Worm (Caenorhabditis elegans) whole organism, L2 larva: ENCODE data around the gene Y49F6B.19.
A peak's percentile ranks its signal among the peaks of the same experiment; 100 is the strongest.

Source experiments
- C34F6.9 ChIP-seq: fragments of 150-350 bp; optimal IDR thresholded peaks from 2 replicates; lab custom pipeline; 2014; ENCODE audit warnings: missing biosample characterization, missing genetic modification characterization
- F13H6.1 ChIP-seq: sonication (generic microtip); optimal IDR thresholded peaks from 2 replicates; lab custom pipeline; 2016; ENCODE audit warnings: missing genetic modification characterization, missing compliant biosample characterization
- R02D3.7 ChIP-seq: fragments of 150-350 bp; optimal IDR thresholded peaks from 2 replicates; lab custom pipeline; 2014; ENCODE audit warnings: missing biosample characterization, missing genetic modification characterization
- Y55F3AM.14 ChIP-seq: fragments of 200-800 bp; sonication (Bioruptor generic); optimal IDR thresholded peaks from 2 replicates; lab custom pipeline; 2018; ENCODE audit warnings: mild to moderate bottlenecking, missing genetic modification characterization, missing compliant biosample characterization
- ZK546.5 ChIP-seq: sonication (generic microtip); optimal IDR thresholded peaks from 2 replicates; lab custom pipeline; 2017; ENCODE audit warnings: missing biosample characterization, missing genetic modification characterization
- alr-1 ChIP-seq: fragments of 150-350 bp; optimal IDR thresholded peaks from 2 replicates; lab custom pipeline; 2014; ENCODE audit warnings: missing biosample characterization, missing genetic modification characterization
- aly-2 ChIP-seq: fragments of 150-350 bp; optimal IDR thresholded peaks from 2 replicates; lab custom pipeline; 2014; ENCODE audit warnings: missing biosample characterization, missing genetic modification characterization
- ama-1 ChIP-seq: fragments of 150-350 bp; optimal IDR thresholded peaks from 2 replicates; lab custom pipeline; 2018; ENCODE audit warnings: inconsistent platforms
- blmp-1 ChIP-seq: sonication (generic microtip); optimal IDR thresholded peaks from 2 replicates; lab custom pipeline; 2017; ENCODE audit warnings: missing genetic modification characterization, mild to moderate bottlenecking, missing compliant biosample characterization, antibody characterized with exemption, moderate library complexity; ENCODE audit not compliant: insufficient read depth
- ceh-16 ChIP-seq: fragments of 150-350 bp; optimal IDR thresholded peaks from 2 replicates; lab custom pipeline; 2014; ENCODE audit warnings: missing biosample characterization, missing genetic modification characterization
- ceh-82 ChIP-seq: fragments of 150-350 bp; optimal IDR thresholded peaks from 2 replicates; lab custom pipeline; 2014; ENCODE audit warnings: missing biosample characterization, missing genetic modification characterization
- crh-2 ChIP-seq: sonication (generic microtip); optimal IDR thresholded peaks from 2 replicates; lab custom pipeline; 2017; ENCODE audit warnings: missing biosample characterization, missing genetic modification characterization
- dmd-4 ChIP-seq: sonication (generic microtip); optimal IDR thresholded peaks from 2 replicates; lab custom pipeline; 2017; ENCODE audit warnings: missing biosample characterization, missing genetic modification characterization
- egl-27 ChIP-seq: sonication (generic microtip); optimal IDR thresholded peaks from 3 replicates; lab custom pipeline; 2017; ENCODE audit warnings: missing biosample characterization, missing genetic modification reagents, missing genetic modification characterization
- elt-1 ChIP-seq: fragments of 150-350 bp; optimal IDR thresholded peaks from 2 replicates; lab custom pipeline; 2014; ENCODE audit warnings: missing biosample characterization, missing genetic modification characterization
- elt-3 ChIP-seq: sonication (generic microtip); optimal IDR thresholded peaks from 2 replicates; lab custom pipeline; 2017; ENCODE audit warnings: missing biosample characterization, missing genetic modification characterization
- fos-1 ChIP-seq: fragments of 150-350 bp; optimal IDR thresholded peaks from 2 replicates; lab custom pipeline; 2014; ENCODE audit warnings: missing biosample characterization, missing genetic modification characterization
- gmeb-1 ChIP-seq: fragments of 150-350 bp; optimal IDR thresholded peaks from 2 replicates; lab custom pipeline; 2014; ENCODE audit warnings: missing biosample characterization, missing genetic modification characterization
- lin-11 ChIP-seq: fragments of 150-350 bp; sonication (generic microtip); optimal IDR thresholded peaks from 2 replicates; lab custom pipeline; 2014; ENCODE audit warnings: missing biosample characterization, missing genetic modification characterization, inconsistent platforms, mixed read lengths
- lin-13 ChIP-seq: fragments of 150-350 bp; optimal IDR thresholded peaks from 2 replicates; lab custom pipeline; 2014; ENCODE audit warnings: missing biosample characterization, missing genetic modification reagents, missing genetic modification characterization
- lin-39 ChIP-seq: fragments of 150-350 bp; optimal IDR thresholded peaks from 2 replicates; lab custom pipeline; 2014; ENCODE audit warnings: missing biosample characterization, missing genetic modification reagents, missing genetic modification characterization
- lsy-2 ChIP-seq, 2 experiments: fragments of 150-350 bp in 1 of 2; sonication (generic microtip) in 1 of 2; optimal IDR thresholded peaks; 2 replicates each; lab custom pipeline; 2014 to 2017; ENCODE audit warnings: missing biosample characterization in 2 of 2, missing genetic modification characterization in 2 of 2
- mab-5 ChIP-seq: fragments of 150-350 bp; optimal IDR thresholded peaks from 2 replicates; lab custom pipeline; 2014; ENCODE audit warnings: missing biosample characterization, missing genetic modification characterization
- mbf-1 ChIP-seq: sonication (generic microtip); optimal IDR thresholded peaks from 2 replicates; lab custom pipeline; 2017; ENCODE audit warnings: missing biosample characterization, missing genetic modification characterization
- mdl-1 ChIP-seq, 2 experiments: fragments of 150-350 bp in 1 of 2; sonication (generic microtip) in 1 of 2; optimal IDR thresholded peaks; 2 replicates each; lab custom pipeline; 2017; ENCODE audit warnings: missing biosample characterization in 2 of 2, missing genetic modification characterization in 2 of 2
- nhr-10 ChIP-seq: sonication (generic microtip); optimal IDR thresholded peaks from 2 replicates; lab custom pipeline; 2017; ENCODE audit warnings: missing biosample characterization, missing genetic modification characterization
- nhr-11 ChIP-seq: fragments of 150-350 bp; optimal IDR thresholded peaks from 2 replicates; lab custom pipeline; 2014; ENCODE audit warnings: missing biosample characterization, missing genetic modification characterization
- nhr-12 ChIP-seq: fragments of 150-350 bp; optimal IDR thresholded peaks from 2 replicates; lab custom pipeline; 2014; ENCODE audit warnings: missing biosample characterization, missing genetic modification characterization
- nhr-129 ChIP-seq: fragments of 150-350 bp; optimal IDR thresholded peaks from 2 replicates; lab custom pipeline; 2014; ENCODE audit warnings: missing biosample characterization, missing genetic modification characterization
- nhr-21 ChIP-seq: fragments of 150-350 bp; optimal IDR thresholded peaks from 2 replicates; lab custom pipeline; 2014; ENCODE audit warnings: missing biosample characterization, missing genetic modification characterization
- nhr-23 ChIP-seq: fragments of 150-350 bp; optimal IDR thresholded peaks from 2 replicates; lab custom pipeline; 2014; ENCODE audit warnings: missing biosample characterization, missing genetic modification reagents, missing genetic modification characterization
- nhr-237 ChIP-seq: fragments of 150-350 bp; optimal IDR thresholded peaks from 2 replicates; lab custom pipeline; 2014; ENCODE audit warnings: missing biosample characterization, missing genetic modification characterization
- nhr-25 ChIP-seq: fragments of 150-350 bp; sonication (generic microtip); optimal IDR thresholded peaks from 3 replicates; lab custom pipeline; 2014; ENCODE audit warnings: missing biosample characterization, missing genetic modification characterization
- nhr-6 ChIP-seq: fragments of 150-350 bp; optimal IDR thresholded peaks from 2 replicates; lab custom pipeline; 2014; ENCODE audit warnings: missing biosample characterization, missing genetic modification characterization
- nhr-77 ChIP-seq: fragments of 150-350 bp; optimal IDR thresholded peaks from 2 replicates; lab custom pipeline; 2014; ENCODE audit warnings: missing biosample characterization, missing genetic modification characterization
- peb-1 ChIP-seq: fragments of 150-350 bp; optimal IDR thresholded peaks from 2 replicates; lab custom pipeline; 2014; ENCODE audit warnings: missing biosample characterization, missing genetic modification characterization
- sem-4 ChIP-seq: fragments of 150-350 bp; optimal IDR thresholded peaks from 2 replicates; lab custom pipeline; 2014; ENCODE audit warnings: missing biosample characterization, missing genetic modification reagents, missing genetic modification characterization
- skn-1 ChIP-seq: sonication (generic microtip); optimal IDR thresholded peaks from 2 replicates; lab custom pipeline; 2017; ENCODE audit warnings: missing biosample characterization, missing genetic modification characterization
- sma-3 ChIP-seq: sonication (generic microtip); optimal IDR thresholded peaks from 2 replicates; lab custom pipeline; 2016; ENCODE audit warnings: missing genetic modification reagents, missing genetic modification characterization, missing compliant biosample characterization
- sma-9 ChIP-seq, 2 experiments: fragments of 150-350 bp in 1 of 2; sonication (generic microtip) in 1 of 2; optimal IDR thresholded peaks; 2 replicates each; lab custom pipeline; 2014 to 2016; ENCODE audit warnings: missing genetic modification characterization in 2 of 2, mild to moderate bottlenecking in 1 of 2, missing biosample characterization in 1 of 2, missing compliant biosample characterization in 1 of 2, missing genetic modification reagents in 1 of 2, moderate library complexity in 1 of 2
- snpc-4 ChIP-seq: fragments of 150-350 bp; optimal IDR thresholded peaks from 2 replicates; lab custom pipeline; 2014; ENCODE audit warnings: missing biosample characterization, missing genetic modification characterization
- unc-39 ChIP-seq: fragments of 150-350 bp; optimal IDR thresholded peaks from 2 replicates; lab custom pipeline; 2014; ENCODE audit warnings: missing biosample characterization, missing genetic modification characterization
- unc-55 ChIP-seq: fragments of 150-350 bp; sonication (generic microtip); optimal IDR thresholded peaks from 3 replicates; lab custom pipeline; 2014; ENCODE audit warnings: missing biosample characterization, missing genetic modification reagents, missing genetic modification characterization
- unc-62 ChIP-seq: fragments of 150-350 bp; optimal IDR thresholded peaks from 2 replicates; lab custom pipeline; 2014; ENCODE audit warnings: missing biosample characterization, missing genetic modification reagents, missing genetic modification characterization
- zag-1 ChIP-seq: fragments of 150-350 bp; optimal IDR thresholded peaks from 2 replicates; lab custom pipeline; 2014; ENCODE audit warnings: missing biosample characterization, missing genetic modification characterization
- ztf-1 ChIP-seq: fragments of 200-800 bp; sonication (Bioruptor generic); conservative IDR thresholded peaks from 2 replicates; pipeline ENCODE4 v1.3.6; 2022; ENCODE audit warnings: missing genetic modification characterization, missing compliant biosample characterization
- ztf-11 ChIP-seq: sonication (generic microtip); optimal IDR thresholded peaks from 2 replicates; lab custom pipeline; 2017; ENCODE audit warnings: missing biosample characterization, missing genetic modification characterization
- ztf-4 ChIP-seq: fragments of 150-350 bp; optimal IDR thresholded peaks from 2 replicates; lab custom pipeline; 2014; ENCODE audit warnings: missing biosample characterization, missing genetic modification characterization

The Y49F6B.19 gene

DNA sequence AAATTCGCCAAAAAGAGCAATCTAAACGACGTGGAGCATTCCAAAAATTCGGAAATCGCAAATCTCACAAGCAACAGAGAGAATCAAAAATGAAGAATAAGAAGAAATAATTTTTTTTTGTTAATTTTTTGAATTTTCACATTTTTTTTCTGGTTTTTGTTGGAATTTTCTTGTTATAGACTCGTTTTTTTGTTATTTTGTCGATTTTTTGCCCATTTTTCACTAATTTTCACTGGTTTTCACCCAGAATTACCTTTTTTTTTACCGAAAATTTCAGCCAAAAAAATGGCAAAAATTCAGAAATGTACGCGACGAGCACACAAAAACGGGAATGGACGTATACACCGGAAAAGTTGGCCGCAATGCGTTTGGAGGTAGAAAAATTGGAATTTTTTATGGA, 7.4 kb downstream of the Y49F6B.19 start, which contains the start of gene cyh-1:
Gene cyh-1 (plus strand): TSS at position 301 of the 400 bp plus-strand sequence.
- TF ChIP-seq sma-3 (GFP tag; lab: Kevin White, UChicago) (no peak), ceh-82 (tag; lab: Kevin White, UChicago) (no peak), mbf-1 (no peak), dmd-4 (tag; lab: Kevin White, UChicago) (no peak), nhr-77 (tag; lab: Kevin White, UChicago) (no peak), nhr-6 (tag; lab: Kevin White, UChicago) (no peak), unc-62 (no peak), ztf-4 (tag; lab: Kevin White, UChicago) (no peak)

DNA sequence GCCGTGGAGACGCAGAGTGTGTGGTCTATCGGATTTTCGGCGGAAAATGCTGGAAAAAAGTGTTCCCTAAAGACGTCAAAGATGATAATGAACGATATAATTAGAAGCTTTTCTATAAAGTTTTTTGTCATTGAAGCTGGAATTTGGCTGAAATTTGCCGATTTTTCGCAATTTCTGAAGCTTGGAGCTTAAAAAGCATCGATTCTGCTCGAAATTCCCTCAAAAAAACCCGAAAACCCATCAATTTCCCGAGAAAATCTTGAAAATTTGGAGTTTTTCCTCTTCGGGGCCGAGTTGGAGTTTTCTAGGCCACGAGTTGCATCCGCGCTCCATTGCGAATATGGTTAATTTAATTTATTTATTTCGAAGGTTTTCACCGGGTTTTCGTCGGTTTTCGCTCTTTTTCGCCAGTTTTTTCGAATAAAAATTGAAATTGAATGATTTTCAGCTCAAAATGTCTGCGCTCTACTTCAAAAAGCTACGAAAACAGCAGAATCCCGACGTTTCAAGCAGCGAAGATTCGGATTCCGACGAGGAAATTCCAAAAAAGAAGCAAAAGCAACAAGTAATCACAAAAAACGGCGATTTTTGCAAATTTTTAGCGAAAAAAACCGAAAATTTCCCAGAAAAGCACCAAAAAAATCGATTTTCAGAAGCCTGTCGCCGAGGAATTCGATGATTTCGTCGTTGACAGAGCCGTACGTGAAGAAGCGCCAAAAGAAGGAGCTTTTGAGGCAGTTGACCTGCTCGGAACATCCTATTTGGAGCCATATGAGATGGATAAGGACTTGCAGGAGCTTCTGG, 9.4 kb downstream of the Y49F6B.19 start, which contains the start of the genes col-71 and Y49F6B.2:
Gene col-71 (minus strand): TSS at position 51 of the 804 bp plus-strand sequence.
Gene Y49F6B.2 (plus strand): TSS at position 449 of the 804 bp plus-strand sequence.
- TF ChIP-seq elt-1 (tag; lab: Kevin White, UChicago) (no peak), zag-1 (peak; percentile 33), peb-1 (tag; lab: Kevin White, UChicago) (no peak), C34F6.9 (tag; lab: Kevin White, UChicago) (peak; percentile 91), ztf-1 (GFP tag; lab: Robert Waterston, UW) (no peak), mdl-1 (tag; optimal IDR thresholded peaks at IDR 0.05; lab: Kevin White, UChicago) (no peak), lin-13 (GFP tag; lab: Kevin White, UChicago) (peak; percentile 78), unc-55 (GFP tag; lab: Kevin White, UChicago) (peak; percentile 86), nhr-77 (tag; lab: Kevin White, UChicago) (no peak), nhr-21 (tag; lab: Kevin White, UChicago) (peak; percentile 36), ceh-16 (no peak), crh-2 (tag; lab: Kevin White, UChicago) (peak; percentile 73), blmp-1 (tag; lab: Kevin White, UChicago) (no peak), unc-62 (no peak), snpc-4 (tag; lab: Kevin White, UChicago) (peak; percentile 23), nhr-11 (no peak), nhr-23 (tag; lab: Kevin White, UChicago) (no peak), mbf-1 (no peak), ZK546.5 (tag; lab: Kevin White, UChicago) (no peak), ama-1 (lab: Kevin White, UChicago) (no peak), nhr-129 (peak; percentile 46), fos-1 (tag; lab: Kevin White, UChicago) (peak; percentile 26), ztf-4 (tag; lab: Kevin White, UChicago) (no peak), skn-1 (tag; lab: Kevin White, UChicago) (no peak), dmd-4 (tag; lab: Kevin White, UChicago) (no peak), ztf-11 (no peak), nhr-237 (tag; lab: Kevin White, UChicago) (no peak), alr-1 (tag; lab: Kevin White, UChicago) (no peak), lsy-2 (tag; optimal IDR thresholded peaks at IDR 0.05; lab: Kevin White, UChicago) (peak; percentile 84 to 88), nhr-6 (tag; lab: Kevin White, UChicago) (peak; percentile 46), elt-3 (no peak), unc-39 (tag; lab: Kevin White, UChicago) (no peak), lin-39 (tag; lab: Kevin White, UChicago) (no peak), gmeb-1 (tag; lab: Kevin White, UChicago) (peak; percentile 71), R02D3.7 (tag; lab: Kevin White, UChicago) (peak; percentile 19), mab-5 (tag; lab: Kevin White, UChicago) (peak; percentile 51), egl-27 (tag; lab: Kevin White, UChicago) (no peak), lin-11 (tag; lab: Kevin White, UChicago) (peak; percentile 12), nhr-12 (no peak), sem-4 (tag; lab: Kevin White, UChicago) (peak; percentile 47), ceh-82 (tag; lab: Kevin White, UChicago) (no peak), sma-3 (GFP tag; lab: Kevin White, UChicago) (peak; percentile 77), Y55F3AM.14 (GFP tag; lab: Kevin White, UChicago) (peak; percentile 25), F13H6.1 (tag; lab: Kevin White, UChicago) (peak; percentile 74), sma-9 (GFP tag; optimal IDR thresholded peaks at IDR 0.05; lab: Kevin White, UChicago) (no peak), sma-9 (tag; optimal IDR thresholded peaks at IDR 0.05; lab: Kevin White, UChicago) (no peak), nhr-25 (peak; percentile 56), aly-2 (tag; lab: Kevin White, UChicago) (no peak), nhr-10 (no peak)
